Worm (Caenorhabditis elegans) whole organism, L2 larva: ENCODE measurements around the gene ceh-10.

Experiments used
- C34F6.9 ChIP-seq: fragments of 150-350 bp; optimal IDR thresholded peaks from 2 replicates; lab custom pipeline; 2014; ENCODE audit warnings: missing biosample characterization, missing genetic modification characterization
- ZK546.5 ChIP-seq: sonication (generic microtip); optimal IDR thresholded peaks from 2 replicates; lab custom pipeline; 2017; ENCODE audit warnings: missing biosample characterization, missing genetic modification characterization
- elt-1 ChIP-seq: fragments of 150-350 bp; optimal IDR thresholded peaks from 2 replicates; lab custom pipeline; 2014; ENCODE audit warnings: missing biosample characterization, missing genetic modification characterization
- fos-1 ChIP-seq: fragments of 150-350 bp; optimal IDR thresholded peaks from 2 replicates; lab custom pipeline; 2014; ENCODE audit warnings: missing biosample characterization, missing genetic modification characterization
- gmeb-1 ChIP-seq: fragments of 150-350 bp; optimal IDR thresholded peaks from 2 replicates; lab custom pipeline; 2014; ENCODE audit warnings: missing biosample characterization, missing genetic modification characterization
- lin-39 ChIP-seq: fragments of 150-350 bp; optimal IDR thresholded peaks from 2 replicates; lab custom pipeline; 2014; ENCODE audit warnings: missing biosample characterization, missing genetic modification reagents, missing genetic modification characterization
- mdl-1 ChIP-seq, 2 experiments: fragments of 150-350 bp in 1 of 2; sonication (generic microtip) in 1 of 2; optimal IDR thresholded peaks; 2 replicates each; lab custom pipeline; 2017; ENCODE audit warnings: missing biosample characterization in 2 of 2, missing genetic modification characterization in 2 of 2
- nhr-10 ChIP-seq: sonication (generic microtip); optimal IDR thresholded peaks from 2 replicates; lab custom pipeline; 2017; ENCODE audit warnings: missing biosample characterization, missing genetic modification characterization
- nhr-11 ChIP-seq: fragments of 150-350 bp; optimal IDR thresholded peaks from 2 replicates; lab custom pipeline; 2014; ENCODE audit warnings: missing biosample characterization, missing genetic modification characterization
- nhr-237 ChIP-seq: fragments of 150-350 bp; optimal IDR thresholded peaks from 2 replicates; lab custom pipeline; 2014; ENCODE audit warnings: missing biosample characterization, missing genetic modification characterization
- sma-9 ChIP-seq, 2 experiments: fragments of 150-350 bp in 1 of 2; sonication (generic microtip) in 1 of 2; optimal IDR thresholded peaks; 2 replicates each; lab custom pipeline; 2014 to 2016; ENCODE audit warnings: missing genetic modification characterization in 2 of 2, mild to moderate bottlenecking in 1 of 2, missing biosample characterization in 1 of 2, missing compliant biosample characterization in 1 of 2, missing genetic modification reagents in 1 of 2, moderate library complexity in 1 of 2
- unc-62 ChIP-seq: fragments of 150-350 bp; optimal IDR thresholded peaks from 2 replicates; lab custom pipeline; 2014; ENCODE audit warnings: missing biosample characterization, missing genetic modification reagents, missing genetic modification characterization

DNA sequence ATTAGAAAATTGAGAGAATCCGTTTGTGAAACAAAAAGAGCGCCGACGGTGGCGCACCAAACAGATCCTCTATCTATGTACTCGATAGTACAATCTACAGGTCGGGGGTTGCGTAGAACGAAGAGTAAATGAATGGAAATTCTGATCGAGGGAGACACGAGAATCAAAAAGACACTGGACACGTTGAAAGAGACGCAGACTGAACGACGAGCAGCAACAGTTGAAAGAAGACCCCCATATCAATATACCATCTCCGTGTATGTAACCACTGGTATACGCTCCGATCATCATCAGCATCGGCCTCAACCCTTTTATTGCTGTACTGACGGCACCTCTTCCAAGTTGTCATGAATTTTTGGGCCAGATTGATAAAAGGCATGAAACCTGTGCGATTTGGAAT, 37.4 kb downstream of the ceh-10 start:
- TF ChIP-seq sma-9 (GFP tag; optimal IDR thresholded peaks at IDR 0.05; lab: Kevin White, UChicago) (peak; percentile 55), sma-9 (tag; optimal IDR thresholded peaks at IDR 0.05; lab: Kevin White, UChicago) (no peak), unc-62 (GFP tag; lab: Kevin White, UChicago) (no peak), nhr-10 (tag; lab: Kevin White, UChicago) (no peak), mdl-1 (tag; optimal IDR thresholded peaks at IDR 0.05; lab: Kevin White, UChicago) (no peak), nhr-11 (tag; lab: Kevin White, UChicago) (no peak), ZK546.5 (tag; lab: Kevin White, UChicago) (no peak), gmeb-1 (tag; lab: Kevin White, UChicago) (no peak), fos-1 (tag; lab: Kevin White, UChicago) (no peak), nhr-237 (tag; lab: Kevin White, UChicago) (no peak), lin-39 (no peak), elt-1 (tag; lab: Kevin White, UChicago) (peak; percentile 79), C34F6.9 (no peak)
